Fruit fly (Drosophila melanogaster) whole organism, embryonic: ENCODE data around the gene lwr.
A peak's percentile ranks its signal among the peaks of the same experiment; 100 is the strongest.

Experiments used
- Antp ChIP-seq: fragments of 200-800 bp; sonication (Bioruptor generic); optimal IDR thresholded peaks from 3 replicates; lab custom pipeline; 2016; ENCODE audit warnings: missing biosample characterization, missing genetic modification characterization
- CG10147 ChIP-seq: fragments of 200-800 bp; sonication (Bioruptor generic); optimal IDR thresholded peaks from 2 replicates; lab custom pipeline; 2019; ENCODE audit warnings: missing biosample characterization, mild to moderate bottlenecking, missing genetic modification characterization, moderate library complexity
- CG10366 ChIP-seq: fragments of 200-800 bp; sonication (Bioruptor generic); IDR thresholded peaks from 2 replicates; pipeline ENCODE4 v1.3.6; 2022; ENCODE audit warnings: missing biosample characterization, missing genetic modification characterization
- CG10543 ChIP-seq: fragments of 200-800 bp; sonication (Bioruptor generic); optimal IDR thresholded peaks from 3 replicates; lab custom pipeline; 2017; ENCODE audit warnings: missing biosample characterization, mild to moderate bottlenecking, missing genetic modification characterization, moderate library complexity
- CG10979 ChIP-seq: fragments of 200-800 bp; sonication (Bioruptor generic); optimal IDR thresholded peaks from 2 replicates; lab custom pipeline; 2018; ENCODE audit warnings: missing biosample characterization, mild to moderate bottlenecking, missing genetic modification characterization, moderate library complexity
- CG12071 ChIP-seq: fragments of 200-800 bp; sonication (Bioruptor generic); optimal IDR thresholded peaks from 3 replicates; lab custom pipeline; 2018; ENCODE audit warnings: missing biosample characterization, mild to moderate bottlenecking, missing genetic modification characterization
- CG14965 ChIP-seq: fragments of 200-800 bp; sonication (Bioruptor generic); optimal IDR thresholded peaks from 2 replicates; lab custom pipeline; 2016; ENCODE audit warnings: missing biosample characterization, missing genetic modification characterization, borderline replicate concordance
- CG1603 ChIP-seq: fragments of 200-800 bp; sonication (Bioruptor generic); optimal IDR thresholded peaks from 2 replicates; lab custom pipeline; 2019; ENCODE audit warnings: missing biosample characterization, mild to moderate bottlenecking, missing genetic modification characterization, moderate library complexity
- CG16779 ChIP-seq: fragments of 200-800 bp; sonication (Bioruptor generic); IDR thresholded peaks from 2 replicates; pipeline ENCODE4 v1.3.6; 2022; ENCODE audit warnings: missing biosample characterization, missing genetic modification characterization
- CG17328 ChIP-seq: fragments of 200-800 bp; sonication (Bioruptor generic); IDR thresholded peaks from 2 replicates; pipeline ENCODE4 v1.3.6; 2022; ENCODE audit warnings: missing biosample characterization, missing genetic modification characterization
- CG18599 ChIP-seq: fragments of 200-800 bp; sonication (Bioruptor generic); optimal IDR thresholded peaks from 3 replicates; lab custom pipeline; 2017; ENCODE audit warnings: missing biosample characterization, missing genetic modification characterization, mild to moderate bottlenecking, moderate library complexity, missing genetic modification reagents
- CG2120 ChIP-seq: fragments of 200-800 bp; sonication (Bioruptor generic); optimal IDR thresholded peaks from 3 replicates; lab custom pipeline; 2016; ENCODE audit warnings: missing biosample characterization, missing genetic modification characterization
- CG2875 ChIP-seq: fragments of 200-800 bp; sonication (Bioruptor generic); optimal IDR thresholded peaks from 2 replicates; lab custom pipeline; 2017; ENCODE audit warnings: missing biosample characterization, mild to moderate bottlenecking, missing genetic modification characterization, missing genetic modification reagents
- CG34224 ChIP-seq: fragments of 200-800 bp; sonication (Bioruptor generic); IDR thresholded peaks from 3 replicates; pipeline ENCODE4 v1.3.6; 2022; ENCODE audit warnings: missing biosample characterization, missing genetic modification characterization; ENCODE audit not compliant: partially characterized antibody
- CG34422 ChIP-seq: fragments of 200-800 bp; sonication (Bioruptor generic); IDR thresholded peaks from 3 replicates; pipeline ENCODE4 v1.3.6; 2022; ENCODE audit warnings: missing biosample characterization, missing genetic modification characterization
- CG4282 ChIP-seq: fragments of 200-800 bp; sonication (Bioruptor generic); optimal IDR thresholded peaks from 2 replicates; lab custom pipeline; 2016; ENCODE audit warnings: missing biosample characterization, missing genetic modification characterization
- CG4707 ChIP-seq: fragments of 200-800 bp; sonication (Bioruptor generic); optimal IDR thresholded peaks from 2 replicates; lab custom pipeline; 2018; ENCODE audit warnings: missing biosample characterization, mild to moderate bottlenecking, missing genetic modification characterization, moderate library complexity
- CG6791 ChIP-seq: fragments of 200-800 bp; sonication (Bioruptor generic); IDR thresholded peaks from 3 replicates; pipeline ENCODE4 v1.3.6; 2022; ENCODE audit warnings: missing biosample characterization, missing genetic modification characterization; ENCODE audit not compliant: partially characterized antibody
- CHES-1-like ChIP-seq: fragments of 200-800 bp; sonication (Bioruptor generic); optimal IDR thresholded peaks from 2 replicates; lab custom pipeline; 2016; ENCODE audit warnings: missing biosample characterization, missing genetic modification characterization
- D ChIP-seq, 2 experiments: fragments of 200-800 bp in 1 of 2; fragments of >200 bp in 1 of 2; sonication (Bioruptor generic) in 1 of 2; optimal IDR thresholded peaks; 2 replicates in 1 of 2; 3 replicates in 1 of 2; lab custom pipeline; 2017; ENCODE audit warnings: mild to moderate bottlenecking in 1 of 2, missing biosample characterization in 1 of 2, missing genetic modification characterization in 1 of 2, missing genetic modification reagents in 1 of 2
- D19A ChIP-seq: fragments of 200-800 bp; optimal IDR thresholded peaks from 3 replicates; lab custom pipeline; 2019; ENCODE audit warnings: missing biosample characterization, mild to moderate bottlenecking, missing genetic modification characterization, moderate library complexity
- ERR ChIP-seq: fragments of 200-800 bp; sonication (Bioruptor generic); optimal IDR thresholded peaks from 2 replicates; lab custom pipeline; 2016; ENCODE audit warnings: missing biosample characterization, missing genetic modification characterization
- Gsc ChIP-seq: fragments of 200-800 bp; sonication (Bioruptor generic); IDR thresholded peaks from 2 replicates; pipeline ENCODE4 v1.3.6; 2022; ENCODE audit warnings: missing biosample characterization, missing genetic modification characterization
- Hr39 ChIP-seq: fragments of >200 bp; optimal IDR thresholded peaks from 2 replicates; lab custom pipeline; 2017
- Lim3 ChIP-seq: fragments of 200-800 bp; sonication (Bioruptor generic); IDR thresholded peaks from 2 replicates; pipeline ENCODE4 v1.3.6; 2022; ENCODE audit warnings: missing biosample characterization, missing genetic modification characterization
- NC2β ChIP-seq: fragments of 200-800 bp; sonication (Bioruptor generic); optimal IDR thresholded peaks from 2 replicates; lab custom pipeline; 2016; ENCODE audit warnings: missing biosample characterization, missing genetic modification characterization
- Pdp1 ChIP-seq, 2 experiments: fragments of 200-800 bp; sonication (Bioruptor generic); optimal IDR thresholded peaks; 3 replicates each; lab custom pipeline; 2016; ENCODE audit warnings: missing biosample characterization in 2 of 2, missing genetic modification characterization in 2 of 2, mild to moderate bottlenecking in 1 of 2, moderate library complexity in 1 of 2
- Poxn ChIP-seq: fragments of 200-800 bp; sonication (Bioruptor generic); IDR thresholded peaks from 2 replicates; pipeline ENCODE4 v1.3.6; 2022; ENCODE audit warnings: missing biosample characterization, missing genetic modification characterization
- Ptx1 ChIP-seq: fragments of 200-800 bp; sonication (Bioruptor generic); IDR thresholded peaks from 2 replicates; pipeline ENCODE4 v1.3.6; 2022; ENCODE audit warnings: missing biosample characterization, missing genetic modification characterization
- Rx ChIP-seq: fragments of 200-800 bp; sonication (Bioruptor generic); IDR thresholded peaks from 2 replicates; pipeline ENCODE4 v1.3.6; 2022; ENCODE audit warnings: missing biosample characterization, missing genetic modification characterization
- Side ChIP-seq: fragments of 200-800 bp; sonication (Bioruptor generic); optimal IDR thresholded peaks from 2 replicates; lab custom pipeline; 2016; ENCODE audit warnings: missing biosample characterization, missing genetic modification characterization
- ase ChIP-seq: fragments of 200-800 bp; sonication (Bioruptor generic); IDR thresholded peaks from 3 replicates; pipeline ENCODE4 v1.3.6; 2022; ENCODE audit warnings: missing biosample characterization, missing genetic modification characterization
- bab2 ChIP-seq: fragments of 200-800 bp; sonication (Bioruptor generic); optimal IDR thresholded peaks from 2 replicates; lab custom pipeline; 2016; ENCODE audit warnings: missing biosample characterization, missing genetic modification characterization
- bcd ChIP-seq: fragments of 200-800 bp; sonication (Bioruptor generic); optimal IDR thresholded peaks from 2 replicates; lab custom pipeline; 2017; ENCODE audit warnings: missing biosample characterization, mild to moderate bottlenecking, missing genetic modification characterization
- dmrt99B ChIP-seq: fragments of 200-800 bp; sonication (Bioruptor generic); optimal IDR thresholded peaks from 2 replicates; lab custom pipeline; 2018; ENCODE audit warnings: missing biosample characterization, mild to moderate bottlenecking, missing genetic modification characterization, moderate library complexity
- dpn ChIP-seq, 2 experiments: fragments of 200-800 bp; sonication (Bioruptor generic); optimal IDR thresholded peaks; 3 replicates each; lab custom pipeline; 2016; ENCODE audit warnings: missing biosample characterization in 2 of 2, missing genetic modification characterization in 2 of 2
- emc ChIP-seq: fragments of 200-800 bp; sonication (Bioruptor generic); optimal IDR thresholded peaks from 2 replicates; lab custom pipeline; 2016; ENCODE audit warnings: missing biosample characterization, missing genetic modification characterization
- esg ChIP-seq: fragments of 200-800 bp; sonication (Bioruptor generic); conservative IDR thresholded peaks from 2 replicates; pipeline ENCODE4 v1.3.6; 2022; ENCODE audit warnings: missing biosample characterization, missing genetic modification characterization
- fd3F ChIP-seq: fragments of 200-800 bp; sonication (Bioruptor generic); optimal IDR thresholded peaks from 2 replicates; lab custom pipeline; 2018; ENCODE audit warnings: missing biosample characterization, mild to moderate bottlenecking, missing genetic modification characterization, moderate library complexity
- fru ChIP-seq: fragments of >200 bp; optimal IDR thresholded peaks from 2 replicates; lab custom pipeline; 2017
- gro ChIP-seq: fragments of 200-800 bp; sonication (Bioruptor generic); optimal IDR thresholded peaks from 2 replicates; lab custom pipeline; 2016; ENCODE audit warnings: missing biosample characterization, missing genetic modification characterization
- gsb-n ChIP-seq: fragments of 200-800 bp; sonication (Bioruptor generic); optimal IDR thresholded peaks from 3 replicates; lab custom pipeline; 2018; ENCODE audit warnings: missing biosample characterization, mild to moderate bottlenecking, missing genetic modification characterization
- h ChIP-seq: fragments of >200 bp; optimal IDR thresholded peaks from 2 replicates; lab custom pipeline; 2017
- hb ChIP-seq: fragments of 200-800 bp; sonication (Bioruptor generic); IDR thresholded peaks from 3 replicates; pipeline ENCODE4 v1.3.6; 2022; ENCODE audit warnings: missing biosample characterization, missing genetic modification characterization; ENCODE audit not compliant: partially characterized antibody
- hbn ChIP-seq: fragments of 200-800 bp; sonication (Bioruptor generic); IDR thresholded peaks from 2 replicates; pipeline ENCODE4 v1.3.6; 2022; ENCODE audit warnings: missing biosample characterization, missing genetic modification characterization; ENCODE audit not compliant: partially characterized antibody
- nom ChIP-seq: fragments of 200-800 bp; sonication (Bioruptor generic); optimal IDR thresholded peaks from 2 replicates; lab custom pipeline; 2017; ENCODE audit warnings: missing biosample characterization, missing genetic modification characterization, mild to moderate bottlenecking, moderate library complexity, missing genetic modification reagents
- repo ChIP-seq: fragments of 200-800 bp; sonication (Bioruptor generic); optimal IDR thresholded peaks from 2 replicates; lab custom pipeline; 2016; ENCODE audit warnings: missing biosample characterization, missing genetic modification characterization
- schlank ChIP-seq: fragments of 200-800 bp; sonication (Bioruptor generic); optimal IDR thresholded peaks from 2 replicates; lab custom pipeline; 2018; ENCODE audit warnings: missing biosample characterization, mild to moderate bottlenecking, missing genetic modification characterization
- slbo ChIP-seq: fragments of 200-800 bp; sonication (Bioruptor generic); IDR thresholded peaks from 2 replicates; pipeline ENCODE4 v1.3.6; 2022; ENCODE audit warnings: missing biosample characterization, missing genetic modification characterization
- tup ChIP-seq: fragments of 200-800 bp; sonication (Bioruptor generic); optimal IDR thresholded peaks from 2 replicates; lab custom pipeline; 2016; ENCODE audit warnings: missing biosample characterization, mild to moderate bottlenecking, missing genetic modification characterization, moderate library complexity
- yki ChIP-seq: fragments of >200 bp; optimal IDR thresholded peaks from 3 replicates; lab custom pipeline; 2018
- zf30C ChIP-seq: fragments of 200-800 bp; sonication (Bioruptor generic); optimal IDR thresholded peaks from 3 replicates; lab custom pipeline; 2018; ENCODE audit warnings: missing biosample characterization, mild to moderate bottlenecking, missing genetic modification characterization

lwr gene

DNA sequence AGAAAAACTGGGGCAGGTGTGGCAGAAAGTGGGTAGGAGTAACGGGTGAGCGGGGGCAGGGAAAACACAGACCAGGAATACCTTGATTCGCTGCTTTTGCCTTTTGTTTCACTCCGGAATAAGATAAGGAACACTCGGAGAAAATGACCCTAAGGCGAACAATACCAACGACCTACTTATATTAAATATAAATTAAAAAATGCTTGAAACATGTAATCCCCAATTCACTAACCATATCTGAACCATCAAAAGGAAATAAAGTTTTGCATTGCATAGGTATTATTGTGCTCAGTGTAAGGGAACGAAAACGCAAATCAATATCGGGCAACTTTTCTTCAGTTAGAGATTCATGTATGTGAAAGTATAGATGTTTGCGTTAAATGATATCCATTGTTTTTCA is 30.4 kb downstream of the lwr start (continued):
- no peak for TF ChIP-seq gro (GFP tag; lab: Kevin White, UChicago)
- peak; percentile 71 for TF ChIP-seq CG2875 (GFP tag; lab: Kevin White, UChicago)
- no peak for TF ChIP-seq CG12071 (GFP tag; lab: Kevin White, UChicago)
- TF ChIP-seq CG10543 (GFP tag; lab: Kevin White, UChicago) = no peak
- TF ChIP-seq bcd = peak; percentile 39
- TF ChIP-seq esg (GFP tag; lab: Robert Waterston, UW) = peak; percentile 58
- no peak for TF ChIP-seq Gsc (GFP tag; lab: Robert Waterston, UW)
- no peak for TF ChIP-seq hb (GFP tag; lab: Robert Waterston, UW)
- TF ChIP-seq CG10366 (GFP tag; lab: Robert Waterston, UW) = peak; percentile 67
- TF ChIP-seq CG10979 (tag; lab: Kevin White, UChicago) = peak; percentile 37
- no peak for TF ChIP-seq Poxn (GFP tag; lab: Robert Waterston, UW)
- no peak for TF ChIP-seq CG4282 (GFP tag; lab: Kevin White, UChicago)
- peak; percentile 29 for TF ChIP-seq CG18599 (GFP tag; lab: Kevin White, UChicago)
- TF ChIP-seq zf30C (GFP tag; lab: Kevin White, UChicago) = peak; percentile 8
- TF ChIP-seq fd3F (GFP tag; lab: Kevin White, UChicago) = peak; percentile 23
- TF ChIP-seq CG1603 = peak; percentile 57
- no peak for TF ChIP-seq CG34224
- no peak for TF ChIP-seq hbn
- no peak for TF ChIP-seq D (optimal IDR thresholded peaks at IDR 0.05; lab: Kevin White, UChicago)
- peak; percentile 14 for TF ChIP-seq D (GFP tag; optimal IDR thresholded peaks at IDR 0.05; lab: Kevin White, UChicago)
- no peak for TF ChIP-seq h (lab: Kevin White, UChicago)
- no peak for TF ChIP-seq ERR
- peak; percentile 48 for TF ChIP-seq gsb-n (tag; lab: Kevin White, UChicago)
- peak; percentile 83 for TF ChIP-seq Ptx1 (GFP tag; lab: Robert Waterston, UW)
- TF ChIP-seq CG17328 (GFP tag; lab: Robert Waterston, UW) = peak; percentile 80
- TF ChIP-seq CG16779 (GFP tag; lab: Robert Waterston, UW) = no peak
- no peak for TF ChIP-seq Hr39 (lab: Kevin White, UChicago)
- no peak for TF ChIP-seq Antp (GFP tag; lab: Kevin White, UChicago)
- TF ChIP-seq Pdp1 (GFP tag; optimal IDR thresholded peaks at IDR 0.05; lab: Kevin White, UChicago) = peak; percentile 16 to 31
- no peak for TF ChIP-seq fru (lab: Kevin White, UChicago)
- peak; percentile 70 for TF ChIP-seq slbo
- no peak for TF ChIP-seq ase (GFP tag; lab: Robert Waterston, UW)
- TF ChIP-seq emc = no peak
- TF ChIP-seq CG4707 (GFP tag; lab: Kevin White, UChicago) = peak; percentile 40
- no peak for TF ChIP-seq yki (lab: Kevin White, UChicago)
- no peak for TF ChIP-seq nom (GFP tag; lab: Kevin White, UChicago)
- peak; percentile 33 for TF ChIP-seq bab2
- TF ChIP-seq CG34422 (GFP tag; lab: Robert Waterston, UW) = no peak
- no peak for TF ChIP-seq NC2β (GFP tag; lab: Kevin White, UChicago)
- peak; percentile 77 for TF ChIP-seq dmrt99B
- no peak for TF ChIP-seq repo
- peak; percentile 54 for TF ChIP-seq D19A (tag; lab: Kevin White, UChicago)
- TF ChIP-seq CG10147 (GFP tag; lab: Kevin White, UChicago) = peak; percentile 36
- TF ChIP-seq CG6791 (GFP tag; lab: Robert Waterston, UW) = no peak
- peak; percentile 23 to 67 for TF ChIP-seq dpn (GFP tag; optimal IDR thresholded peaks at IDR 0.05; lab: Kevin White, UChicago)
- no peak for TF ChIP-seq CHES-1-like (GFP tag; lab: Kevin White, UChicago)
- peak; percentile 34; the same call in 1 of the 2 replicates for TF ChIP-seq Lim3 (GFP tag; lab: Robert Waterston, UW)
- TF ChIP-seq schlank (tag; lab: Kevin White, UChicago) = no peak
- TF ChIP-seq CG2120 = peak; percentile 63
- TF ChIP-seq tup (GFP tag; lab: Kevin White, UChicago) = no peak
- TF ChIP-seq Rx (GFP tag; lab: Robert Waterston, UW) = 0 out of 2 replicates have a peak, but pooled peaks have one; percentile 19
- no peak for TF ChIP-seq Side (GFP tag; lab: Kevin White, UChicago)
- TF ChIP-seq CG14965 (GFP tag; lab: Kevin White, UChicago) = no peak
